Fruit fly (Drosophila melanogaster): Measurements from ENCODE around the gene bou.

bou gene

dm6 chrX:6973340-6973739 is 12.9 kb upstream of the bou start, which contains the start of gene CG3040 (continued):
- peak; percentile 1 for TF ChIP-seq CG8944 (GFP tag; optimal IDR thresholded peaks at IDR 0.05)
- TF ChIP-seq CG7271 (tag; optimal IDR thresholded peaks at IDR 0.05) = no peak
- TF ChIP-seq kay (GFP tag; optimal IDR thresholded peaks at IDR 0.05) = no peak
- no peak for TF ChIP-seq ab (GFP tag; optimal IDR thresholded peaks at IDR 0.05)
- no peak for TF ChIP-seq CG16779 (GFP tag; IDR thresholded peaks at IDR 0.05)
- TF ChIP-seq Optix (GFP tag; IDR thresholded peaks at IDR 0.05) = no peak
- TF ChIP-seq chif (GFP tag; optimal IDR thresholded peaks at IDR 0.05) = peak in 1 of 2 experiments; percentile 23
- TF ChIP-seq wek (GFP tag; optimal IDR thresholded peaks at IDR 0.05) = no peak
- no peak for TF ChIP-seq usp (GFP tag; optimal IDR thresholded peaks at IDR 0.05)
- TF ChIP-seq Blimp-1 (GFP tag; optimal IDR thresholded peaks at IDR 0.05) = peak; percentile 24
- peak; percentile 59 for TF ChIP-seq Ets97D (GFP tag; optimal IDR thresholded peaks at IDR 0.05)
- no peak for TF ChIP-seq CG6654 (GFP tag; optimal IDR thresholded peaks at IDR 0.05)
- no peak for TF ChIP-seq Nf-YA (GFP tag; IDR thresholded peaks at IDR 0.05)
- peak; percentile 39 for TF ChIP-seq CG13624 (GFP tag; optimal IDR thresholded peaks at IDR 0.05)
- TF ChIP-seq CG31224 (GFP tag; IDR thresholded peaks at IDR 0.05) = no peak
- no peak for TF ChIP-seq MTF-1 (GFP tag; optimal IDR thresholded peaks at IDR 0.05; ENCODE audit: borderline replicate concordance)
- TF ChIP-seq gem (tag; optimal IDR thresholded peaks at IDR 0.05) = peak; percentile 53
- no peak for TF ChIP-seq CG16815 (GFP tag; optimal IDR thresholded peaks at IDR 0.05)
- no peak for TF ChIP-seq nerfin-1 (tag; optimal IDR thresholded peaks at IDR 0.05)
- TF ChIP-seq Usf (GFP tag; optimal IDR thresholded peaks at IDR 0.05) = no peak
- no peak for TF ChIP-seq klu (GFP tag; IDR thresholded peaks at IDR 0.05)
- TF ChIP-seq CG10959 (GFP tag; IDR thresholded peaks at IDR 0.05) = no peak
- peak in 1 of 2 experiments; percentile 42 for TF ChIP-seq dpn (GFP tag; optimal IDR thresholded peaks at IDR 0.05)
- TF ChIP-seq CG7357 (GFP tag; IDR thresholded peaks at IDR 0.05) = no peak
- no peak for TF ChIP-seq Lim3 (GFP tag; IDR thresholded peaks at IDR 0.05)
- no peak for TF ChIP-seq ara (GFP tag; IDR thresholded peaks at IDR 0.05)
- peak; percentile 48; the same call in 1 of the 3 replicates for TF ChIP-seq CG17361 (GFP tag; IDR thresholded peaks at IDR 0.05)
- no peak for TF ChIP-seq CG17912 (GFP tag; optimal IDR thresholded peaks at IDR 0.05)
- peak; percentile 49 for TF ChIP-seq sug (tag; optimal IDR thresholded peaks at IDR 0.05)
- no peak for TF ChIP-seq Elba2 (GFP tag; optimal IDR thresholded peaks at IDR 0.05)
- peak; percentile 42 for TF ChIP-seq CG8924 (tag; optimal IDR thresholded peaks at IDR 0.05)
- TF ChIP-seq CG18599 (GFP tag; optimal IDR thresholded peaks at IDR 0.05) = peak; percentile 15
- TF ChIP-seq emc (GFP tag; optimal IDR thresholded peaks at IDR 0.05) = no peak
- peak; percentile 7 for TF ChIP-seq CG4820 (GFP tag; optimal IDR thresholded peaks at IDR 0.05)
- TF ChIP-seq Eip74EF (GFP tag; optimal IDR thresholded peaks at IDR 0.05) = no peak
- TF ChIP-seq CG5245 (GFP tag; optimal IDR thresholded peaks at IDR 0.05) = no peak
- TF ChIP-seq Bteb2 (GFP tag; optimal IDR thresholded peaks at IDR 0.05) = no peak
- TF ChIP-seq C15 (GFP tag; IDR thresholded peaks at IDR 0.05) = no peak
- TF ChIP-seq wdn (GFP tag; IDR thresholded peaks at IDR 0.05) = 0 out of 2 replicates have a peak, but pooled peaks have one; percentile 25
- TF ChIP-seq CG6854 (GFP tag; optimal IDR thresholded peaks at IDR 0.05) = no peak
- no peak for TF ChIP-seq HLHmδ (GFP tag; optimal IDR thresholded peaks at IDR 0.05)
- no peak for TF ChIP-seq Adf1 (GFP tag; IDR thresholded peaks at IDR 0.05)
- peak; percentile 9 for TF ChIP-seq CG13296 (GFP tag; optimal IDR thresholded peaks at IDR 0.05)
- no peak for TF ChIP-seq pb (GFP tag; optimal IDR thresholded peaks at IDR 0.05)
- peak in 1 of 2 experiments; percentile 96 for TF ChIP-seq Pdp1 (GFP tag; optimal IDR thresholded peaks at IDR 0.05)
- no peak for TF ChIP-seq dan (GFP tag; IDR thresholded peaks at IDR 0.05)
- no peak for TF ChIP-seq gt (GFP tag; IDR thresholded peaks at IDR 0.05)
- TF ChIP-seq Stat92E (GFP tag; optimal IDR thresholded peaks at IDR 0.05) = no peak
- TF ChIP-seq Mad (GFP tag; optimal IDR thresholded peaks at IDR 0.05) = no peak
- no peak for TF ChIP-seq ATbp (GFP tag; optimal IDR thresholded peaks at IDR 0.05)
- no peak for TF ChIP-seq Spps (tag; optimal IDR thresholded peaks at IDR 0.05)
